Fruit fly (Drosophila melanogaster): ENCODE measurements around the gene CG8369.

Gene CG8369

DNA sequence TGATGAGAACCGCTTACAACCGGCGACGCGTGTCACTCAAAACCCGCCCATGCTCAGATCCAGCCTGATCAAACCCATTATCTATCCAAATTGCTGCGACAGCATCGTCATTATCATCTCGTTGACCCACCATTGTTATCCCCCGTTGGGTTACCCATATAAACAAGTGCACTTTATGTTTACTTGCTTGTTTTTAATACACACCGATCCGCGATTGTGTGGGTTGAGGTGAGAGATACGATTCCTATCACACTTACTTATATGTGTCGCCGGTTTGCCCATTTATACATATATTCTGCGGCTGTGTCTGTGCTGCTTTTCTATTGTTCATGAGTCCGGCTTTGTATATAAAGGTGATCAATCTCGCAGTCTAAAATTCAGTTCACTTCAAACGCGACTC is at the start of gene CG8369:
Gene CG8369 (plus strand): TSS at position 386 of the 400 bp plus-strand sequence.
- no peak for TF ChIP-seq usp (GFP tag; optimal IDR thresholded peaks at IDR 0.05)
- TF ChIP-seq Dll (optimal IDR thresholded peaks at IDR 0.05): no peak
- TF ChIP-seq EcR (GFP tag; optimal IDR thresholded peaks at IDR 0.05): no peak
- no peak for TF ChIP-seq pan (optimal IDR thresholded peaks at IDR 0.05)
- no peak for TF ChIP-seq psq (optimal IDR thresholded peaks at IDR 0.05)
- no peak for TF ChIP-seq CG8478 (optimal IDR thresholded peaks at IDR 0.05)

DNA sequence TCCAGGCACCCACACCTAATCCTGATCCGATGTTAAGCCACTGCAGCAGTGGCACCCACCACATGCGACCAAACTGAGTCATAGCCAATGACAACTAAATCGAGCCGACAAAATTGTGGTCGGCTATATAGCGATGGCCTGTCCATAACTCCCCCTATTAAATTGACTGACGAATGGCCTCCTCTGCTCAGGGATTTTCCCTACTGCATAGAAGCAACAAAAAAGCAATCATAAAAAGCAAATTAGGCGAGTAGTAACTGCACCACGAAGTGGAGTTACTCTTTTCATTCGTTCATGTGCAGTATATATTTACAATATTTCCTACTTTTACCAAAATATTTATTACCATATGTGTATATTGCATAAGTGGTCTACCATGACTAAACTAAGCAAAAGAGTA is 49.2 kb upstream of the CG8369 start, which contains the start of gene CG13318:
Gene CG13318 (minus strand): TSS at position 101 of the 400 bp plus-strand sequence.
- no peak for TF ChIP-seq EcR (GFP tag; optimal IDR thresholded peaks at IDR 0.05)
- no peak for TF ChIP-seq psq (optimal IDR thresholded peaks at IDR 0.05)
- TF ChIP-seq CG8478 (optimal IDR thresholded peaks at IDR 0.05): no peak
- TF ChIP-seq Dll (optimal IDR thresholded peaks at IDR 0.05): no peak
- no peak for TF ChIP-seq usp (GFP tag; optimal IDR thresholded peaks at IDR 0.05)
- no peak for TF ChIP-seq pan (optimal IDR thresholded peaks at IDR 0.05)

DNA sequence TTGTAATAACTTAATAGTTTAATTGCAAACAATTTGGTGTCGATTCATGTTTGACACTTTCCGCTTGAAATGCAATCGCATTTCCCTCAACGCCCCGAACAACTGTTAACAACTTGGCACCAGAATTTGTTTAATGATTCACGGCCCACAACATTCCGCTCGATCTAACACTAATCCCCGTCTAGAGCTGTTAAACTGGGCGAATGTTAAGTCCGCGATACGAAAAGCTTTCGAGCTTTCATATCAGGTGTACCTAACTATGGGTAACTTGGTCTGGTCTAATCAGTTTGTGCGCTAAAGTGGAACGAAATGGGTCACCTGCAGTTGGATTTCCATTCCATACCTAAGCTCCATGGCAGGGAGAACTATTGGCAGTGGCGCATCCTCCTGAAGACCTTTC is 48.7 kb upstream of the CG8369 start, which contains the start of gene CG34301:
Gene CG34301 (plus strand): TSS at position 301 of the 400 bp plus-strand sequence.
- TF ChIP-seq EcR (GFP tag; optimal IDR thresholded peaks at IDR 0.05) (no peak), CG8478 (optimal IDR thresholded peaks at IDR 0.05) (no peak), usp (GFP tag; optimal IDR thresholded peaks at IDR 0.05) (no peak), pan (optimal IDR thresholded peaks at IDR 0.05) (no peak), Dll (optimal IDR thresholded peaks at IDR 0.05) (no peak), psq (optimal IDR thresholded peaks at IDR 0.05) (no peak)

DNA sequence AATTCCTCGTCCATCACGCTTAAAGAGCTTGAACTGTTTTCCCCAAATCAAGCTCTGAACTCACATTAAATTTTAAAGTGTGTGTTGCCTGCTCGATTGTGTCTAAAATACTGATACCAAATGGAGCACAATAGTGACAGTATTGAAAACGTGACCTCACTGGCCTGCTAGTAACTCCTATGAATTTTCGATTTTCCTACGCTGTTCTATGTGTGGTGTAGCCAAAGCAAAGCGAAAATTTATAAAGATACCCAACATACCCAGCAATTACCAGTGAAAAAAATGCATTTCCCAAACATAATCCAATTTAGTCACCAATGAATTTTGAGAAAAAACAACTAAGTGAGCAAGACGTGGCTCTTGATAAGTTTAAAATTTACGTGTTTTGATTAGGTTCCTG is 42.0 kb upstream of the CG8369 start, which contains the start of gene CG33191:
Gene CG33191 (minus strand): TSS at position 101 of the 400 bp plus-strand sequence.
- TF ChIP-seq usp (GFP tag; optimal IDR thresholded peaks at IDR 0.05): no peak
- TF ChIP-seq CG8478 (optimal IDR thresholded peaks at IDR 0.05): no peak
- no peak for TF ChIP-seq EcR (GFP tag; optimal IDR thresholded peaks at IDR 0.05)
- no peak for TF ChIP-seq pan (optimal IDR thresholded peaks at IDR 0.05)
- no peak for TF ChIP-seq Dll (optimal IDR thresholded peaks at IDR 0.05)
- TF ChIP-seq psq (optimal IDR thresholded peaks at IDR 0.05): no peak

DNA sequence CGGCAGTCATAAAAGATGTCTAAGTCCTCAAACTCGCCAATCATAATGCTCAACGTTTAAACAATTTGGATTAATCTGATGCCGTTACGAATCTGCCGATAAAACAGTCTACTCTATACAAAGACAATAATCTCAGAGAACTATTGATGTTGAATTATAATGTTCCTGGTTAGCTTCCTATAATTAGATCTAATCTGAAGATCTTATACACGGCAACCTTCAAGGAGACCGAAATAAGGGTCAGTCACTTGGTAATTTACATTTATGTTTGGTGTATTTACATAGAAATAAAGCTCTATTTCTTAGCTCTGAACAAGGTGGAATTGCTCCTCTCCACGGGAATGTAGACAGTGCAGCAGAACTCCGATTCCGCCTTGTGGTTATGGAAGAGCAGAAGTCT is 41.1 kb upstream of the CG8369 start, which contains the start of gene CG33189:
Gene CG33189 (minus strand): TSS at position 101 of the 400 bp plus-strand sequence.
- TF ChIP-seq Dll (optimal IDR thresholded peaks at IDR 0.05): no peak
- TF ChIP-seq usp (GFP tag; optimal IDR thresholded peaks at IDR 0.05): no peak
- no peak for TF ChIP-seq pan (optimal IDR thresholded peaks at IDR 0.05)
- TF ChIP-seq psq (optimal IDR thresholded peaks at IDR 0.05): no peak
- no peak for TF ChIP-seq EcR (GFP tag; optimal IDR thresholded peaks at IDR 0.05)
- no peak for TF ChIP-seq CG8478 (optimal IDR thresholded peaks at IDR 0.05)

DNA sequence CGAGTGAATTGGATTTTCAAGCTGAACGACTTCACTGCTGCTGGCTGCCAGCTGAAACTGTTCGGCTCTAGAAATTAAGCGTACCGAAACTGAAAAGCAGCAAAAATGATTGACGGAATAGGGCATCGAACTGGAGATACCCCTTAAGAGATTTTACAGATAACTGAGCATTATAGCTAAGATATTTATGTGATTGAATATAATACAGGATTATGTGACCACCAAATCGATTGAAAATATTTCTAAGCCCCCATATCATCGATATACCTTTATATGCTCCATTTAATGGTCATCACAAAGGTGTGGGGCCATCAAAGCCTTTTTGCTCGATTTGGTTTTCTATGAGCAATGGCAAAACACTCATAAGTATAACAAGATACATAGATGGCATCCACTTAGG is 37.0 kb upstream of the CG8369 start:
- TF ChIP-seq psq (optimal IDR thresholded peaks at IDR 0.05): no peak
- no peak for TF ChIP-seq CG8478 (optimal IDR thresholded peaks at IDR 0.05)
- no peak for TF ChIP-seq EcR (GFP tag; optimal IDR thresholded peaks at IDR 0.05)
- TF ChIP-seq pan (optimal IDR thresholded peaks at IDR 0.05): no peak
- TF ChIP-seq Dll (optimal IDR thresholded peaks at IDR 0.05): no peak
- TF ChIP-seq usp (GFP tag; optimal IDR thresholded peaks at IDR 0.05): no peak

DNA sequence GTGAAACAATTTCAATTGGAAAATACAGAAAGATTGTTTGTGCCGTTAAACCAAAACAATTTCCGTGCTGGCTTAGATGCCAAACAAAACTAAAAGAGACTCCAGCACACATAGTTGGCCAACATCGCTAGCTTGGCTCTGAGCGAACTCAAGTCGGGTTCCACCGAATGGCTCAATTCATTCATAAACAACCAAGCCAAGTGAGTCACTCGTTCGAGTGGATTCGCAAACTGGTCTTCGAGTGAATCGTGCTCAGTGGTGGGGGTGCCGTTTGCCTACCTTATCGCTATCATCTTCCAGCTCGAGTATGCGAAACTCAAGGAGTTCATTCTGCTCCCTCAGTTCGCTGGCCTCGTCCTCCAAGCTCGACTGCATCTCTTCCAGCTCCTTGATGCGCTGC is 36.4 kb upstream of the CG8369 start:
- TF ChIP-seq CG8478 (optimal IDR thresholded peaks at IDR 0.05) (no peak), pan (optimal IDR thresholded peaks at IDR 0.05) (no peak), psq (optimal IDR thresholded peaks at IDR 0.05) (no peak), usp (GFP tag; optimal IDR thresholded peaks at IDR 0.05) (no peak), Dll (optimal IDR thresholded peaks at IDR 0.05) (no peak), EcR (GFP tag; optimal IDR thresholded peaks at IDR 0.05) (no peak)

DNA sequence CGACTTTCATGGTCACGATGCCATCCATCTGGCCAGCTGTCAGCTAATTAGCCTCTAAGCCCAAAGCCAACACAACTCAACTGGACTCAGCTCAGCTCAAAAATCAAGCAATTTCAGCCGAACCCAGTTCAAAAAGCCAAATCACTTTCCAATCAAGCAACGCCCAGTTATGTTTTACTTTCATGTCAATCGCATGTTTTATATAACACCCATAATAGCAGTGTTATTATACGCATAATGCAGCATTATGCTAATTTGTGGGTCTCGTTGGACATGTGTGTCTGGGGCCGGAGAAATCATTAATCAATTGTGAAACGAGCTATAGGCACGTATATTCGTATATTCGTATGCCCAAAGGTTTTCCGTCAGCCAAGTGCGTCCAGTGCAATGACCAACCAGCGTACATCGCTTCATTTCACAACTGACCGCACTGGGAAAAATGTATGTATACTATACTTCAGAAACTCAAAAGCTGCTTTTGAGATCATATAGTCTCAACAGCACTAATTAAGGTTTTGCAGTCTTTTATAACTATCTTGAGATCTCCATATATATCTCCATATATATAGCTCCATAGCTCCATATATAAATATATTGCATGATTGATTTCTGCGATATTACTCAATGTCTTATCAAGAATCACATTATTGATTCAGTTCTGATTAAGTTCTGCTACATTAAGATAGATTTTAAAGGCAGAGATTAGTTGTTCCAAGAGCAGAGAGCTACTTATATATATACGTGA is 34.1 kb upstream of the CG8369 start:
- TF ChIP-seq pan (optimal IDR thresholded peaks at IDR 0.05) (no peak), CG8478 (optimal IDR thresholded peaks at IDR 0.05) (no peak), usp (GFP tag; optimal IDR thresholded peaks at IDR 0.05) (no peak), Dll (optimal IDR thresholded peaks at IDR 0.05) (no peak), psq (optimal IDR thresholded peaks at IDR 0.05) (no peak), EcR (GFP tag; optimal IDR thresholded peaks at IDR 0.05) (no peak)

DNA sequence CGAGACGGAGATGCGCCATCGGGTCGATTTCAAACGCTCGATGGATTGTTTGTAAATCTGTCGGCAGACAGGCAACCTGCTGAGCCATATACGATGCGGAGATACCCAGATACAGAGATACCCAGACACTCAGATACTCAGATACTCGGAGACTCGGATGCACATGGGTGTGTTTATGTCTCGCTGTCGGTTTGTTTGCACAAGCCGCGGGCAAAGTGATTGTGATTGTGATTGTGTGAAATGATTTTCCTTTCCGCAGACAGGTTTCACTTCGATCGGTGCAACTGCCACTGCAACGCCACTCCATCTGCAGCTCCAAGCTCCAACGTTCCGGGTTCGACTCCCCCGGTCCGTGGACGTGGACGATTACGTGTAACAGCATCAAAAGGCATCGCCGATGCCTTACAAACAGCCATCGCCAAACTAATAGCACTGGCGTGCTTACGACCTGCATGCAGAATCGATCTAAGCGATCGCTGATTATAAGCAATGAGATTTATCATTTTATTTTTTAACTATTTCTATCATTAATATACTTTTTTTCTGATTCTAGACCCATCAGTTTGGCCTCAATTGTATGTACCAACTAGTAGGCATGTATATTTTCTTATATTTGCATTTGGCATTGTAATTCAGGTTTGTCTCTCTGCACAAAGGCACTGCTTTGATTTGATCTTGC is 32.9 kb upstream of the CG8369 start:
- TF ChIP-seq EcR (GFP tag; optimal IDR thresholded peaks at IDR 0.05) (no peak), CG8478 (optimal IDR thresholded peaks at IDR 0.05) (no peak), usp (GFP tag; optimal IDR thresholded peaks at IDR 0.05) (no peak), pan (optimal IDR thresholded peaks at IDR 0.05) (no peak), psq (optimal IDR thresholded peaks at IDR 0.05) (no peak)

DNA sequence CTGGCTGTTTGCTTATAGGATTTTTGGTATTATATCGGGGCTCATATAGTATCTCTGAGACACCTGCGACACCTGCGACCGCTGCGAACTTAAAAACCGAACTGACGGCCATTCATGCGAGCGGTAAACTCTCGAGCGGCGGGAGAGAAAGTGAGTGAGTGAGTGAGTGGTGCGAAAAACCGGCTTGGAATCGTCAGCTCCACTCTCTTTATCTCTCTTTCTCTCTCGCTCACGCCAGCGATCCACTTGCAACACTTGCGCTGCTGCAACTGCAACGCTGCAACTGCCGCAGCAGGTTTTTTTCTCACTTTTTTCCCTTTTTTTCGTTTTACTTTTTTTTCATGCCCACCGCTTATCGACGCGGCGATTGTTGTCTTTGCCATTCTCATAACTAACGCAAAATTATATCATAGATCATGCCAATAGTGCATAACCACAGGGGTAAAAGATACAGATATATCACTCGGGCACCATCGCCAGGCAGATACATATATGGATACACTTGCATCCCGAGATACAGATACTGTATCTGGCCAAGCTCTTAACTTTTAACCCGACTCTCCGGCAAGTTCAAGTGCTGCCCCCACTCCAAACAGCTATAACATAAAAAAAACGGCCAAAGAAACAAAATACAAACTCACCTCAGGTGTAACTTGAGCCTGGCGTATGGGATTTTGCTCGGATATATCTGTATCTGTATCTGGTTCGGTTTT is 29.2 kb upstream of the CG8369 start:
- TF ChIP-seq psq (optimal IDR thresholded peaks at IDR 0.05): no peak
- TF ChIP-seq pan (optimal IDR thresholded peaks at IDR 0.05): peak; percentile 39
- TF ChIP-seq Dll (optimal IDR thresholded peaks at IDR 0.05): peak; percentile 16
- TF ChIP-seq EcR (GFP tag; optimal IDR thresholded peaks at IDR 0.05): no peak

DNA sequence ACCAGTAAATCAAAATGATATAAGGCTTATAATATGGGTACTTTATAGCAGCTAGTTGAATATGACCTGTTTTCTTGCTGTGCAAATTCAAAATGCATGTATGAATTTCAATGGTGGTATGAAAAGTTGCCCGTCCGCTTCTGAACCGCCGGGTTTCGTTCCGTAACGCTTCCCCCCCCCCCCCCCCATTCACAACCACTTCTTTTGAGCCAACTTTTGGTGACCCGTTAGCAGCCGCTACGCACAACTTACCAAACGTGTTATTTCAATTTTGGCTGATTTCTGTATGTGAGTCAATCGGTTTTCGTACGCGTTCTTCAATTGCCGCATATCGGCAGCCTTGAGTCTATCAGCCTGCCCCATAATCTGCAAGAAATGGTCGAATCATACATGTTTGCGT is 28.1 kb upstream of the CG8369 start:
- TF ChIP-seq EcR (GFP tag; optimal IDR thresholded peaks at IDR 0.05) (no peak), Dll (optimal IDR thresholded peaks at IDR 0.05) (no peak), psq (optimal IDR thresholded peaks at IDR 0.05) (no peak), usp (GFP tag; optimal IDR thresholded peaks at IDR 0.05) (no peak), CG8478 (optimal IDR thresholded peaks at IDR 0.05) (no peak), pan (optimal IDR thresholded peaks at IDR 0.05) (no peak)
